Worm (Caenorhabditis elegans) whole organism, mixed stage, embryonic: ENCODE results near the gene lgc-48.

Experiments used
- M03D4.4 ChIP-seq: sonication (generic microtip); optimal IDR thresholded peaks from 2 replicates; lab custom pipeline; 2017; ENCODE audit warnings: mild to moderate bottlenecking, missing genetic modification characterization, missing compliant biosample characterization
- bed-3 ChIP-seq: fragments of 200-800 bp; sonication (Bioruptor generic); optimal IDR thresholded peaks from 3 replicates; lab custom pipeline; 2018; ENCODE audit warnings: mild to moderate bottlenecking, missing genetic modification characterization, moderate library complexity, missing compliant biosample characterization
- blmp-1 ChIP-seq: fragments of 150-350 bp; optimal IDR thresholded peaks from 2 replicates; lab custom pipeline; 2014; ENCODE audit warnings: missing biosample characterization, missing genetic modification characterization
- ceh-39 ChIP-seq: fragments of 150-350 bp; optimal IDR thresholded peaks from 2 replicates; lab custom pipeline; 2014; ENCODE audit warnings: missing biosample characterization, missing genetic modification characterization
- ceh-43 ChIP-seq: fragments of 200-800 bp; sonication (Bioruptor generic); optimal IDR thresholded peaks from 2 replicates; lab custom pipeline; 2018; ENCODE audit warnings: mild to moderate bottlenecking, missing genetic modification characterization, moderate library complexity, missing compliant biosample characterization
- ceh-83 ChIP-seq: fragments of 200-800 bp; sonication (Bioruptor generic); optimal IDR thresholded peaks from 2 replicates; lab custom pipeline; 2018; ENCODE audit warnings: mild to moderate bottlenecking, missing genetic modification characterization, missing compliant biosample characterization
- ces-1 ChIP-seq: fragments of 150-350 bp; optimal IDR thresholded peaks from 2 replicates; lab custom pipeline; 2014; ENCODE audit warnings: missing biosample characterization, missing genetic modification reagents, missing genetic modification characterization
- cnd-1 ChIP-seq: fragments of 200-800 bp; sonication (Bioruptor generic); optimal IDR thresholded peaks from 2 replicates; lab custom pipeline; 2018; ENCODE audit warnings: mild to moderate bottlenecking, missing genetic modification characterization, missing compliant biosample characterization
- drap-1 ChIP-seq: fragments of 200-800 bp; sonication (Bioruptor generic); optimal IDR thresholded peaks from 3 replicates; lab custom pipeline; 2018; ENCODE audit warnings: mild to moderate bottlenecking, missing genetic modification characterization, missing compliant biosample characterization
- elt-1 ChIP-seq: sonication (generic microtip); optimal IDR thresholded peaks from 2 replicates; lab custom pipeline; 2017; ENCODE audit warnings: missing genetic modification characterization, mild to moderate bottlenecking, missing compliant biosample characterization, antibody characterized with exemption, moderate library complexity, borderline replicate concordance; ENCODE audit not compliant: insufficient read depth
- elt-3 ChIP-seq: fragments of 150-350 bp; optimal IDR thresholded peaks from 2 replicates; lab custom pipeline; 2014; ENCODE audit warnings: missing biosample characterization, missing genetic modification characterization
- flh-1 ChIP-seq: fragments of 200-800 bp; sonication (Bioruptor generic); optimal IDR thresholded peaks from 2 replicates; lab custom pipeline; 2018; ENCODE audit warnings: mild to moderate bottlenecking, missing genetic modification characterization, moderate library complexity, missing compliant biosample characterization
- ham-2 ChIP-seq: fragments of 200-800 bp; sonication (Bioruptor generic); optimal IDR thresholded peaks from 2 replicates; lab custom pipeline; 2018; ENCODE audit warnings: mild to moderate bottlenecking, missing genetic modification characterization, missing compliant biosample characterization
- hlh-1 ChIP-seq: fragments of 150-350 bp; optimal IDR thresholded peaks from 2 replicates; lab custom pipeline; 2014; ENCODE audit warnings: missing biosample characterization, missing genetic modification reagents, missing genetic modification characterization
- lin-13 ChIP-seq: fragments of 150-350 bp; optimal IDR thresholded peaks from 2 replicates; lab custom pipeline; 2014; ENCODE audit warnings: missing biosample characterization, missing genetic modification characterization
- lin-32 ChIP-seq: fragments of 200-800 bp; sonication (Bioruptor generic); optimal IDR thresholded peaks from 2 replicates; lab custom pipeline; 2018; ENCODE audit warnings: mild to moderate bottlenecking, missing genetic modification characterization, missing compliant biosample characterization
- lsy-2 ChIP-seq: fragments of 150-350 bp; optimal IDR thresholded peaks from 2 replicates; lab custom pipeline; 2014; ENCODE audit warnings: missing biosample characterization, missing genetic modification characterization
- mab-5 ChIP-seq: fragments of 150-350 bp; optimal IDR thresholded peaks from 2 replicates; lab custom pipeline; 2014; ENCODE audit warnings: missing biosample characterization, missing genetic modification characterization
- mep-1 ChIP-seq: fragments of 150-350 bp; optimal IDR thresholded peaks from 2 replicates; lab custom pipeline; 2017; ENCODE audit warnings: missing biosample characterization, missing genetic modification reagents, missing genetic modification characterization, inconsistent platforms
- mls-2 ChIP-seq: sonication (generic microtip); optimal IDR thresholded peaks from 2 replicates; lab custom pipeline; 2016; ENCODE audit warnings: mild to moderate bottlenecking, missing genetic modification characterization, moderate library complexity, missing compliant biosample characterization
- nhr-12 ChIP-seq: fragments of 150-350 bp; optimal IDR thresholded peaks from 2 replicates; lab custom pipeline; 2014; ENCODE audit warnings: missing biosample characterization, missing genetic modification characterization
- nhr-2 ChIP-seq: fragments of 150-350 bp; optimal IDR thresholded peaks from 2 replicates; lab custom pipeline; 2014; ENCODE audit warnings: missing biosample characterization, missing genetic modification characterization
- nhr-237 ChIP-seq: fragments of 150-350 bp; optimal IDR thresholded peaks from 2 replicates; lab custom pipeline; 2014; ENCODE audit warnings: missing biosample characterization, missing genetic modification characterization
- nhr-28 ChIP-seq: fragments of 150-350 bp; optimal IDR thresholded peaks from 2 replicates; lab custom pipeline; 2014; ENCODE audit warnings: missing biosample characterization, missing genetic modification characterization
- nhr-76 ChIP-seq: sonication (generic microtip); optimal IDR thresholded peaks from 2 replicates; lab custom pipeline; 2017; ENCODE audit warnings: missing biosample characterization, missing genetic modification characterization
- pha-4 ChIP-seq: fragments of 150-350 bp; optimal IDR thresholded peaks from 2 replicates; lab custom pipeline; 2018; ENCODE audit warnings: missing biosample characterization, missing genetic modification reagents, missing genetic modification characterization
- sem-2 ChIP-seq: fragments of 200-800 bp; sonication (Bioruptor generic); optimal IDR thresholded peaks from 2 replicates; lab custom pipeline; 2018; ENCODE audit warnings: mild to moderate bottlenecking, missing genetic modification characterization, missing compliant biosample characterization
- snpc-4 ChIP-seq: fragments of 150-350 bp; optimal IDR thresholded peaks from 2 replicates; lab custom pipeline; 2014; ENCODE audit warnings: missing biosample characterization, missing genetic modification characterization
- sptf-1 ChIP-seq: sonication (generic microtip); optimal IDR thresholded peaks from 2 replicates; lab custom pipeline; 2017; ENCODE audit warnings: mild to moderate bottlenecking, missing genetic modification characterization, moderate library complexity, missing compliant biosample characterization
- tbx-8 ChIP-seq: fragments of 200-800 bp; sonication (Bioruptor generic); optimal IDR thresholded peaks from 2 replicates; lab custom pipeline; 2018; ENCODE audit warnings: mild to moderate bottlenecking, missing genetic modification characterization, moderate library complexity, missing compliant biosample characterization
- unc-120 ChIP-seq: sonication (generic microtip); optimal IDR thresholded peaks from 2 replicates; lab custom pipeline; 2017; ENCODE audit warnings: missing genetic modification characterization, missing compliant biosample characterization; ENCODE audit not compliant: poor library complexity, severe bottlenecking
- unc-39 ChIP-seq: fragments of 150-350 bp; optimal IDR thresholded peaks from 2 replicates; lab custom pipeline; 2014; ENCODE audit warnings: missing biosample characterization, missing genetic modification characterization
- unc-62 ChIP-seq: fragments of 150-350 bp; optimal IDR thresholded peaks from 2 replicates; lab custom pipeline; 2014; ENCODE audit warnings: missing biosample characterization, missing genetic modification reagents, missing genetic modification characterization
- zip-8 ChIP-seq: fragments of 150-350 bp; optimal IDR thresholded peaks from 2 replicates; lab custom pipeline; 2014; ENCODE audit warnings: missing biosample characterization, missing genetic modification characterization
- ztf-11 ChIP-seq: fragments of 150-350 bp; optimal IDR thresholded peaks from 2 replicates; lab custom pipeline; 2014; ENCODE audit warnings: missing biosample characterization, missing genetic modification characterization

Gene lgc-48

ce11 chrV:13312210-13312676 is 27.8 kb upstream of the lgc-48 start, which contains the start of gene nasp-2:
Gene nasp-2 (minus strand): TSS chrV:13312260.
- TF ChIP-seq elt-1 (tag; lab: Kevin White, UChicago) (no peak), flh-1 (GFP tag; lab: Kevin White, UChicago) (no peak), drap-1 (GFP tag; lab: Kevin White, UChicago) (no peak), pha-4 (no peak), hlh-1 (tag; lab: Kevin White, UChicago) (no peak), unc-39 (tag; lab: Kevin White, UChicago) (no peak), nhr-28 (tag; lab: Kevin White, UChicago) (no peak)

- TF ChIP-seq ceh-39 (peak; percentile 31), sptf-1 (tag; lab: Kevin White, UChicago) (no peak), ces-1 (GFP tag; lab: Kevin White, UChicago) (no peak), M03D4.4 (tag; lab: Kevin White, UChicago) (no peak), unc-120 (tag; lab: Kevin White, UChicago) (no peak), drap-1 (GFP tag; lab: Kevin White, UChicago) (no peak), lin-13 (peak; percentile 25), nhr-12 (tag; lab: Kevin White, UChicago) (no peak), bed-3 (GFP tag; lab: Kevin White, UChicago) (no peak), mls-2 (tag; lab: Kevin White, UChicago) (no peak), ceh-83 (GFP tag; lab: Kevin White, UChicago) (no peak), elt-1 (tag; lab: Kevin White, UChicago) (no peak), pha-4 (peak; percentile 17), hlh-1 (tag; lab: Kevin White, UChicago) (no peak), nhr-76 (tag; lab: Kevin White, UChicago) (no peak), nhr-237 (tag; lab: Kevin White, UChicago) (no peak), unc-39 (tag; lab: Kevin White, UChicago) (no peak), ceh-43 (GFP tag; lab: Kevin White, UChicago) (no peak), snpc-4 (tag; lab: Kevin White, UChicago) (no peak), unc-62 (GFP tag; lab: Kevin White, UChicago) (no peak), ham-2 (GFP tag; lab: Kevin White, UChicago) (no peak), cnd-1 (tag; lab: Kevin White, UChicago) (no peak), zip-8 (tag; lab: Kevin White, UChicago) (no peak), tbx-8 (GFP tag; lab: Kevin White, UChicago) (no peak), lin-32 (GFP tag; lab: Kevin White, UChicago) (no peak), mep-1 (tag; lab: Kevin White, UChicago) (peak; percentile 57), elt-3 (no peak), blmp-1 (no peak), mab-5 (no peak), flh-1 (GFP tag; lab: Kevin White, UChicago) (no peak), nhr-28 (tag; lab: Kevin White, UChicago) (no peak), nhr-2 (tag; lab: Kevin White, UChicago) (no peak), ztf-11 (tag; lab: Kevin White, UChicago) (no peak), lsy-2 (tag; lab: Kevin White, UChicago) (peak; percentile 62), sem-2 (GFP tag; lab: Kevin White, UChicago) (no peak)
- TF ChIP-seq, all 35 proteins: peak for 5
Measured at ce11 chrV:13313045-13313623, 26.9 kb upstream of the lgc-48 start, which contains the start of gene C50B6.3. Gene C50B6.3 (plus strand): TSS chrV:13313573.

ce11 chrV:13317911-13318502 is 22.0 kb upstream of the lgc-48 start, which contains the start of the genes col-161 and srh-18:
Gene col-161 (minus strand): TSS chrV:13318011.
Gene srh-18 (plus strand): TSS chrV:13318452.
- TF ChIP-seq nhr-237 (tag; lab: Kevin White, UChicago) (no peak), cnd-1 (tag; lab: Kevin White, UChicago) (no peak), drap-1 (GFP tag; lab: Kevin White, UChicago) (no peak), unc-39 (tag; lab: Kevin White, UChicago) (no peak), ceh-43 (GFP tag; lab: Kevin White, UChicago) (no peak), sptf-1 (tag; lab: Kevin White, UChicago) (no peak), snpc-4 (tag; lab: Kevin White, UChicago) (no peak), nhr-28 (tag; lab: Kevin White, UChicago) (no peak), zip-8 (tag; lab: Kevin White, UChicago) (no peak), lin-32 (GFP tag; lab: Kevin White, UChicago) (no peak), hlh-1 (tag; lab: Kevin White, UChicago) (no peak), nhr-12 (tag; lab: Kevin White, UChicago) (no peak), pha-4 (no peak), elt-3 (no peak), mls-2 (tag; lab: Kevin White, UChicago) (no peak), bed-3 (GFP tag; lab: Kevin White, UChicago) (no peak), nhr-76 (tag; lab: Kevin White, UChicago) (no peak), ceh-39 (no peak), ceh-83 (GFP tag; lab: Kevin White, UChicago) (no peak)
- TF ChIP-seq, all 35 proteins: peak for 0
